Worm (Caenorhabditis elegans): ENCODE data around the gene acs-2.

ce11 chrV:15520398-15520797 lies 46.8 kb upstream of the acs-2 start:
- TF ChIP-seq zip-11 (GFP tag; IDR thresholded peaks at IDR 0.05) = no peak
- no peak for TF ChIP-seq mdl-1 (tag; optimal IDR thresholded peaks at IDR 0.05)
- no peak for TF ChIP-seq mep-1 (tag; optimal IDR thresholded peaks at IDR 0.05)
- no peak for TF ChIP-seq pqm-1 (tag; optimal IDR thresholded peaks at IDR 0.05)
- TF ChIP-seq nhr-25 (tag; optimal IDR thresholded peaks at IDR 0.05; ENCODE audit: borderline replicate concordance, insufficient read depth) = no peak
- no peak for TF ChIP-seq dmd-6 (GFP tag; IDR thresholded peaks at IDR 0.05)

All from whole organism, L4 larva.